Worm (Caenorhabditis elegans) whole organism, L4 larva: ENCODE results near the gene F35F10.6.

Experiments used
- D1046.2 ChIP-seq: fragments of 200-800 bp; sonication (Bioruptor generic); IDR thresholded peaks from 2 replicates; pipeline ENCODE4 v1.3.6; 2022; ENCODE audit warnings: missing genetic modification characterization, missing compliant biosample characterization
- F10B5.3 ChIP-seq: sonication (generic microtip); optimal IDR thresholded peaks from 2 replicates; lab custom pipeline; 2016; ENCODE audit warnings: mild to moderate bottlenecking, missing genetic modification characterization, missing compliant biosample characterization
- F26F4.8 ChIP-seq: fragments of 200-800 bp; sonication (Bioruptor generic); conservative IDR thresholded peaks from 2 replicates; pipeline ENCODE4 v1.3.6; 2022; ENCODE audit warnings: missing genetic modification characterization, missing compliant biosample characterization
- F37D6.2 ChIP-seq: sonication (generic microtip); optimal IDR thresholded peaks from 2 replicates; lab custom pipeline; 2016; ENCODE audit warnings: mild to moderate bottlenecking, missing genetic modification characterization, missing compliant biosample characterization
- F44E2.7 ChIP-seq: fragments of 200-800 bp; sonication (Bioruptor generic); IDR thresholded peaks from 2 replicates; pipeline ENCODE4 v2.1.2; 2022; ENCODE audit warnings: missing genetic modification characterization, missing compliant biosample characterization
- T26A8.4 ChIP-seq: fragments of 200-800 bp; sonication (Bioruptor generic); IDR thresholded peaks from 2 replicates; pipeline ENCODE4 v1.3.6; 2022; ENCODE audit warnings: missing genetic modification characterization, missing compliant biosample characterization
- Y105C5A.15 ChIP-seq: fragments of 200-800 bp; sonication (Bioruptor generic); IDR thresholded peaks from 2 replicates; pipeline ENCODE4 v1.3.6; 2022; ENCODE audit warnings: missing genetic modification characterization, missing compliant biosample characterization
- Y75B8A.6 ChIP-seq: fragments of 200-800 bp; sonication (Bioruptor generic); IDR thresholded peaks from 2 replicates; pipeline ENCODE4 v1.3.6; 2022; ENCODE audit warnings: missing genetic modification reagents, missing genetic modification characterization, missing compliant biosample characterization
- aha-1 ChIP-seq: fragments of 150-350 bp; peaks from one replicate; lab custom pipeline; 2014; ENCODE audit warnings: missing biosample characterization, missing genetic modification characterization
- arid-1 ChIP-seq: fragments of 200-800 bp; sonication (Bioruptor generic); conservative IDR thresholded peaks from 2 replicates; pipeline ENCODE4 v1.3.6; 2022; ENCODE audit warnings: missing genetic modification reagents, missing genetic modification characterization, missing compliant biosample characterization
- attf-4 ChIP-seq: sonication (generic microtip); optimal IDR thresholded peaks from 3 replicates; lab custom pipeline; 2017; ENCODE audit warnings: missing biosample characterization, missing genetic modification characterization
- ceh-44 ChIP-seq: fragments of 200-800 bp; sonication (Bioruptor generic); IDR thresholded peaks from 2 replicates; pipeline ENCODE4 v1.3.6; 2022; ENCODE audit warnings: missing genetic modification reagents, missing genetic modification characterization, missing compliant biosample characterization
- ceh-82 ChIP-seq: sonication (generic microtip); optimal IDR thresholded peaks from 2 replicates; lab custom pipeline; 2017; ENCODE audit warnings: missing biosample characterization, missing genetic modification characterization
- ces-1 ChIP-seq: fragments of 150-350 bp; sonication (generic microtip); optimal IDR thresholded peaks from 4 replicates; lab custom pipeline; 2014; ENCODE audit warnings: missing biosample characterization, missing genetic modification reagents, missing genetic modification characterization
- ctbp-1 ChIP-seq: fragments of 200-800 bp; sonication (Bioruptor generic); IDR thresholded peaks from 2 replicates; pipeline ENCODE4 v1.3.6; 2022; ENCODE audit warnings: missing genetic modification reagents, missing genetic modification characterization, missing compliant biosample characterization
- daf-19 ChIP-seq: fragments of 200-800 bp; sonication (Bioruptor generic); conservative IDR thresholded peaks from 2 replicates; pipeline ENCODE4 v1.3.6; 2022; ENCODE audit warnings: missing genetic modification characterization, missing compliant biosample characterization
- gei-8 ChIP-seq: fragments of 200-800 bp; sonication (Bioruptor generic); optimal IDR thresholded peaks from 2 replicates; lab custom pipeline; 2018; ENCODE audit warnings: mild to moderate bottlenecking, missing genetic modification characterization, missing compliant biosample characterization
- hmg-1.1 ChIP-seq: fragments of 200-800 bp; sonication (Bioruptor generic); IDR thresholded peaks from 2 replicates; pipeline ENCODE4 v1.3.6; 2022; ENCODE audit warnings: missing genetic modification reagents, missing genetic modification characterization, missing compliant biosample characterization
- jun-1 ChIP-seq: fragments of 150-350 bp; optimal IDR thresholded peaks from 2 replicates; lab custom pipeline; 2014; ENCODE audit warnings: missing biosample characterization, missing genetic modification reagents, missing genetic modification characterization
- madf-5 ChIP-seq, 2 experiments: fragments of 200-800 bp; sonication (Bioruptor generic); IDR thresholded peaks; 2 replicates each; pipeline ENCODE4 v1.3.6; 2022; ENCODE audit warnings: missing compliant biosample characterization in 2 of 2, missing genetic modification characterization in 2 of 2
- madf-9 ChIP-seq: fragments of 200-800 bp; sonication (Bioruptor generic); conservative IDR thresholded peaks from 2 replicates; pipeline ENCODE4 v1.3.6; 2022; ENCODE audit warnings: missing genetic modification reagents, missing genetic modification characterization, missing compliant biosample characterization
- mdl-1 ChIP-seq, 2 experiments: fragments of 150-350 bp in 1 of 2; sonication (generic microtip) in 1 of 2; optimal IDR thresholded peaks; 2 replicates each; lab custom pipeline; 2014 to 2017; ENCODE audit warnings: missing biosample characterization in 2 of 2, missing genetic modification characterization in 2 of 2
- mdt-29 ChIP-seq: fragments of 200-800 bp; sonication (Bioruptor generic); IDR thresholded peaks from 2 replicates; pipeline ENCODE4 v1.3.6; 2022; ENCODE audit warnings: missing genetic modification reagents, missing genetic modification characterization, missing compliant biosample characterization
- mxl-3 ChIP-seq: fragments of 200-800 bp; sonication (Bioruptor generic); optimal IDR thresholded peaks from 2 replicates; lab custom pipeline; 2018; ENCODE audit warnings: mild to moderate bottlenecking, missing genetic modification characterization, missing compliant biosample characterization
- nhr-102 ChIP-seq: sonication (generic microtip); optimal IDR thresholded peaks from 2 replicates; lab custom pipeline; 2016; ENCODE audit warnings: mild to moderate bottlenecking, missing genetic modification characterization, moderate library complexity, missing compliant biosample characterization
- nhr-237 ChIP-seq: sonication (generic microtip); optimal IDR thresholded peaks from 2 replicates; lab custom pipeline; 2017; ENCODE audit warnings: missing biosample characterization, missing genetic modification characterization
- nhr-28 ChIP-seq: fragments of 150-350 bp; optimal IDR thresholded peaks from 2 replicates; lab custom pipeline; 2014; ENCODE audit warnings: missing biosample characterization, missing genetic modification characterization
- nhr-6 ChIP-seq: fragments of 150-350 bp; optimal IDR thresholded peaks from 2 replicates; lab custom pipeline; 2014; ENCODE audit warnings: missing biosample characterization, missing genetic modification characterization
- php-3 ChIP-seq: fragments of 200-800 bp; sonication (Bioruptor generic); IDR thresholded peaks from 2 replicates; pipeline ENCODE4 v1.3.6; 2022; ENCODE audit warnings: missing genetic modification reagents, missing genetic modification characterization, missing compliant biosample characterization
- rbr-2 ChIP-seq: sonication (generic microtip); optimal IDR thresholded peaks from 2 replicates; lab custom pipeline; 2016; ENCODE audit warnings: missing genotype, missing genetic modification characterization, missing compliant biosample characterization
- sdz-12 ChIP-seq: fragments of 200-800 bp; sonication (Bioruptor generic); optimal IDR thresholded peaks from 2 replicates; lab custom pipeline; 2018; ENCODE audit warnings: mild to moderate bottlenecking, missing genetic modification characterization, missing compliant biosample characterization
- set-16 ChIP-seq: fragments of 200-800 bp; sonication (Bioruptor generic); IDR thresholded peaks from 2 replicates; pipeline ENCODE4 v1.3.6; 2022; ENCODE audit warnings: missing genetic modification reagents, missing genetic modification characterization, missing compliant biosample characterization
- unc-39 ChIP-seq: sonication (generic microtip); optimal IDR thresholded peaks from 2 replicates; lab custom pipeline; 2017; ENCODE audit warnings: missing biosample characterization, missing genetic modification characterization
- unc-62 ChIP-seq, 3 experiments: fragments of 150-350 bp in 1 of 3; sonication (generic microtip); optimal IDR thresholded peaks in 2 of 3; peaks in 1 of 3; 1 replicate in 1 of 3; 2 replicates in 2 of 3; lab custom pipeline; 2014 to 2017; ENCODE audit warnings: missing biosample characterization in 3 of 3, missing genetic modification characterization in 3 of 3, missing genetic modification reagents in 3 of 3, missing genotype in 1 of 3
- zfp-3 ChIP-seq: fragments of 200-800 bp; sonication (Bioruptor generic); conservative IDR thresholded peaks from 2 replicates; pipeline ENCODE4 v1.3.6; 2022; ENCODE audit warnings: missing genetic modification reagents, missing genetic modification characterization, missing compliant biosample characterization
- zip-11 ChIP-seq: fragments of 200-800 bp; sonication (Bioruptor generic); IDR thresholded peaks from 2 replicates; pipeline ENCODE4 v1.3.6; 2022; ENCODE audit warnings: missing genetic modification characterization, missing compliant biosample characterization
- ztf-7 ChIP-seq: fragments of 150-350 bp; optimal IDR thresholded peaks from 2 replicates; lab custom pipeline; 2014; ENCODE audit warnings: missing biosample characterization, missing genetic modification characterization

F35F10.6 gene

ce11 chrV:3308169-3308568 is 19.0 kb upstream of the F35F10.6 start, which contains the start of gene srbc-3:
srbc-3 (plus strand) TSS chrV:3308469.
- TF ChIP-seq unc-62 (GFP tag; optimal IDR thresholded peaks at IDR 0.05 in 1 of 2; lab: Kevin White, UChicago) (peak in 1 of 2 experiments; percentile 67), unc-62 (tag; optimal IDR thresholded peaks at IDR 0.05; lab: Kevin White, UChicago) (no peak), zfp-3 (GFP tag; lab: Robert Waterston, UW) (no peak), Y75B8A.6 (GFP tag; lab: Robert Waterston, UW) (no peak), daf-19 (GFP tag; lab: Robert Waterston, UW) (no peak), mdt-29 (GFP tag; lab: Robert Waterston, UW) (no peak), F10B5.3 (tag; lab: Kevin White, UChicago) (no peak), hmg-1.1 (GFP tag; lab: Robert Waterston, UW) (no peak), ces-1 (GFP tag; lab: Kevin White, UChicago) (no peak), arid-1 (GFP tag; lab: Robert Waterston, UW) (no peak)

ce11 chrV:3301898-3302297 is 12.7 kb upstream of the F35F10.6 start, which contains the start of gene srbc-1:
srbc-1 (minus strand) TSS chrV:3301998.
- no peak for TF ChIP-seq set-16 (GFP tag; lab: Robert Waterston, UW)
- no peak for TF ChIP-seq nhr-6 (tag; lab: Kevin White, UChicago)
- no peak for TF ChIP-seq zfp-3 (GFP tag; lab: Robert Waterston, UW)
- no peak for TF ChIP-seq F37D6.2 (tag; lab: Kevin White, UChicago)
- TF ChIP-seq ctbp-1 (GFP tag; lab: Robert Waterston, UW) = no peak
- peak; percentile 2 for TF ChIP-seq aha-1 (tag; lab: Kevin White, UChicago)
- no peak for TF ChIP-seq mdl-1 (tag; optimal IDR thresholded peaks at IDR 0.05; lab: Kevin White, UChicago)
- no peak for TF ChIP-seq php-3 (GFP tag; lab: Robert Waterston, UW)

- TF ChIP-seq madf-5 (GFP tag; IDR thresholded peaks at IDR 0.05; lab: Robert Waterston, UW) (peak in 1 of 2 experiments; percentile 70; a peak in 1 of 4 replicates), attf-4 (tag; lab: Kevin White, UChicago) (no peak)
Observed at ce11 chrV:3299437-3299836, 10.3 kb upstream of the F35F10.6 start.

- TF ChIP-seq mxl-3 (no peak), mdl-1 (tag; optimal IDR thresholded peaks at IDR 0.05; lab: Kevin White, UChicago) (no peak), rbr-2 (tag; lab: Kevin White, UChicago) (no peak), nhr-237 (tag; lab: Kevin White, UChicago) (no peak), ceh-82 (no peak), D1046.2 (GFP tag; lab: Robert Waterston, UW) (no peak), unc-39 (tag; lab: Kevin White, UChicago) (no peak), nhr-28 (tag; lab: Kevin White, UChicago) (no peak), T26A8.4 (GFP tag; lab: Robert Waterston, UW) (no peak), mdt-29 (GFP tag; lab: Robert Waterston, UW) (no peak), F37D6.2 (tag; lab: Kevin White, UChicago) (no peak), F44E2.7 (GFP tag; lab: Robert Waterston, UW) (no peak), jun-1 (tag; lab: Kevin White, UChicago) (no peak), madf-9 (no peak), ztf-7 (tag; lab: Kevin White, UChicago) (no peak), ceh-44 (GFP tag; lab: Robert Waterston, UW) (no peak)
Observed at ce11 chrV:3297764-3298163, 8.6 kb upstream of the F35F10.6 start, which contains the start of gene srx-122. srx-122 (minus strand) TSS chrV:3297864.

- no peak for TF ChIP-seq Y105C5A.15 (GFP tag; lab: Robert Waterston, UW)
- no peak for TF ChIP-seq sdz-12 (GFP tag; lab: Kevin White, UChicago)
- TF ChIP-seq madf-9 = no peak
- TF ChIP-seq zip-11 = no peak
- TF ChIP-seq nhr-102 (tag; lab: Kevin White, UChicago) = no peak
- TF ChIP-seq F26F4.8 (GFP tag; lab: Robert Waterston, UW) = no peak
- peak in 1 of 2 experiments; percentile 94 for TF ChIP-seq unc-62 (GFP tag; optimal IDR thresholded peaks at IDR 0.05 in 1 of 2; lab: Kevin White, UChicago)
- TF ChIP-seq unc-62 (tag; optimal IDR thresholded peaks at IDR 0.05; lab: Kevin White, UChicago) = no peak
- no peak for TF ChIP-seq gei-8 (GFP tag; lab: Kevin White, UChicago)
Observed at ce11 chrV:3295368-3295767, 6.2 kb upstream of the F35F10.6 start.
